Fruit fly (Drosophila melanogaster): ENCODE measurements around the gene DPCoAC.

The DPCoAC gene

DNA sequence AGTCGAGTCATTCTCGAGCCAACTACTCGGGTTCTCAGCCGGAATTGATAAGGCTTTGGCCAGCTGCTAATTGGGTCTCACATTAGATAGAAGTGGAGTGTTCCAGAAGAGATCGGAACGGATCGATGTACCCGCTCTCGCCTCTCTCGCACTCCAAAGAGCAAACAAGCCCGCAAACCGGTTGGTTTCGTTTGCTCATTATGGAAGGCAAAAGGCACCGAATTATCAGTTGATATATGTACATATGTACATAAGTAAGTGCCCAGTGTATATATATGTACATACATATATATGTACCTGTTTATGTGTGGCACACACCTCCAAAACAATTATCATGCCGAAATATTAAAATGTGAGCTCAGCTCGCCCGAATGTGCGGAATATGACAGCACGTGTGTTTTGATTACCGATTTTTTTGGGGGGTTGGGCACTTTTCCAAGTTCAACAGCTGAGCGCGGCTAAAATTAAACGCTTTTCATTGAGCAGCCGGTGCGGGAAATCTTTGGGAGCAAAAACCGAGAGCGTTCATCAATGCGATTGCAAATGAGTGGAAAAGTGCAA lies 1.7 kb downstream of the DPCoAC start:
- no peak for TF ChIP-seq woc (GFP tag; optimal IDR thresholded peaks at IDR 0.05)
- peak; percentile 43 for TF ChIP-seq Dif (GFP tag; optimal IDR thresholded peaks at IDR 0.05; ENCODE audit: partially characterized antibody)
- no peak for TF ChIP-seq dmrt93B (GFP tag; optimal IDR thresholded peaks at IDR 0.05)
- no peak for TF ChIP-seq Dfd (GFP tag; optimal IDR thresholded peaks at IDR 0.05)
- TF ChIP-seq Abd-B (GFP tag; optimal IDR thresholded peaks at IDR 0.05), result no peak
- TF ChIP-seq lola (GFP tag; optimal IDR thresholded peaks at IDR 0.05), result no peak
- peak; percentile 32 for TF ChIP-seq Hr83 (GFP tag; optimal IDR thresholded peaks at IDR 0.05; ENCODE audit: poor library complexity, severe bottlenecking)
- no peak for TF ChIP-seq Sp1 (GFP tag; optimal IDR thresholded peaks at IDR 0.05)
- peak; percentile 68 for TF ChIP-seq Rel (GFP tag; optimal IDR thresholded peaks at IDR 0.05)
- peak; percentile 15 for TF ChIP-seq Rel (tag; optimal IDR thresholded peaks at IDR 0.05)
- TF ChIP-seq foxo (GFP tag; optimal IDR thresholded peaks at IDR 0.05), result peak in 1 of 2 experiments; percentile 39

DNA sequence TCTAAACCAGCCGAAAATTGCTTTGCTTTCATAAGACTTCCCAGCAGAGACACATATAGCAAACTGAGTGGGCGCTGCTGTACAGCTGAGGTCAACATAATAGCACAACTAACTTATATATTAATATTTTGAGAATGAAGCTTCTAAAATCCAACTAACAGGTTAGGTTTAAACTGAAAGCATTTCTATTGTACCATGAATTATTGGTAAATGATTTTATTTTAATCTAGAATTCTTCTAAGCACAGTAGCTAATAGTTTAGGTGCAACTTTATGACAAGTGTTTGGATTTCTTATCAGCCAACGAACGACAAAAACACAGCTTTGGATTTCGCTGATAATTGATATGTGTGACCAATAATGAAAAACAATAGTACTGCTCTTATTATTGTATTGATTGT lies 2.4 kb downstream of the DPCoAC start:
- TF ChIP-seq fru (GFP tag; optimal IDR thresholded peaks at IDR 0.05) (peak; percentile 60), HLH106 (tag; optimal IDR thresholded peaks at IDR 0.05) (peak; percentile 23), h (GFP tag; optimal IDR thresholded peaks at IDR 0.05) (peak; percentile 59), sage (GFP tag; optimal IDR thresholded peaks at IDR 0.05) (no peak), foxo (GFP tag; optimal IDR thresholded peaks at IDR 0.05) (peak in 1 of 2 experiments; percentile 71), woc (GFP tag; optimal IDR thresholded peaks at IDR 0.05) (peak; percentile 45), dmrt93B (GFP tag; optimal IDR thresholded peaks at IDR 0.05) (no peak)

DNA sequence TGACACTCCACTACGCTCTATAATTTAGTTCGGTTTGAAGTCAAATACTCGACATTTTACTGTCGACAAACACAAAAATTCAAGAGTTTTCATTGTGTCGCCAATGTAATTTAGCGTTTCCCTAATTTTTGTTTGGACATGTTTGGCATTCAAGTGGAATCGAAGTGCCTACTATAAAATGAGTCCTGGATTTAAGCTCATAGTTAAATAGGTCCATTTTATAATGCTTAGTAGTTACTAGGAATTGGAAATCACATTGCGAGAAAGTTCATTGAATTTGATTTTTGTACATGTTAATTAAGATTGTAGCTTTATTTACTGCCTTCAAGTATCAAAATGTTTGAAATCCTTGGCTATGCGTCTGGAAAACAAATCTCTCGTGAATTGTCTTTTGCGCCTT lies 3.2 kb downstream of the DPCoAC start, which contains the start of gene att-ORFB:
Gene att-ORFB, minus strand, starts transcription at position 101 of the 400 bp plus-strand sequence.
- TF ChIP-seq CrebA (GFP tag; optimal IDR thresholded peaks at IDR 0.05; ENCODE audit: borderline replicate concordance) (no peak), N (GFP tag; optimal IDR thresholded peaks at IDR 0.05) (no peak), CG32264 (GFP tag; optimal IDR thresholded peaks at IDR 0.05) (no peak), Dfd (GFP tag; optimal IDR thresholded peaks at IDR 0.05) (no peak), h (GFP tag; optimal IDR thresholded peaks at IDR 0.05) (no peak), Myc (optimal IDR thresholded peaks at IDR 0.05) (no peak), rgr (GFP tag; optimal IDR thresholded peaks at IDR 0.05) (no peak), sage (GFP tag; optimal IDR thresholded peaks at IDR 0.05) (no peak), foxo (GFP tag; optimal IDR thresholded peaks at IDR 0.05) (no peak), woc (GFP tag; optimal IDR thresholded peaks at IDR 0.05) (no peak), Rel (GFP tag; optimal IDR thresholded peaks at IDR 0.05) (no peak), Rel (tag; optimal IDR thresholded peaks at IDR 0.05) (no peak), CG9705 (GFP tag; optimal IDR thresholded peaks at IDR 0.05) (no peak), usp (GFP tag; optimal IDR thresholded peaks at IDR 0.05) (no peak), Sp1 (GFP tag; optimal IDR thresholded peaks at IDR 0.05) (no peak), Hr83 (GFP tag; optimal IDR thresholded peaks at IDR 0.05; ENCODE audit: poor library complexity, severe bottlenecking) (no peak), Dif (GFP tag; optimal IDR thresholded peaks at IDR 0.05; ENCODE audit: partially characterized antibody) (no peak)

DNA sequence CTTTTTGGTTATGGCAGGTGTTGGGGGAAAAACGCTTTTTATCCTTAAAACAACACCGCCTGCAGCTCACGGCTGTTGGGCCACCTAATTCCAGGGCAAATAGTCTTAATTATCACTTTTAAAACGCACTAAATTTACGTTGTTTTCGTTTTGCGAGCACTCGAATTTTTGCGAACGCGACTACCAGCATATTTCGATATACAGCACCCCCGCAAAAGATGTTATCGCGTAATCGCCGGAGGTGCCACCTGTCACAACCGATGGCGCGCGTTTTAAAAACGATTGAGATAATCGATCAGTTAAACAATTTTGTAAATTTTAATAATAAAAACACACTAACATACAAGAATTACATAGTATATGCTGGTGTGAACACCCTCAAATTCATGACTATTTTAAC lies 5.4 kb downstream of the DPCoAC start, which contains the start of gene Stat92E:
Gene Stat92E, minus strand, starts transcription at position 219 of the 400 bp plus-strand sequence.
- peak; percentile 13 for TF ChIP-seq h (GFP tag; optimal IDR thresholded peaks at IDR 0.05)
- TF ChIP-seq lola (GFP tag; optimal IDR thresholded peaks at IDR 0.05), result no peak
- TF ChIP-seq CrebA (GFP tag; optimal IDR thresholded peaks at IDR 0.05; ENCODE audit: borderline replicate concordance), result no peak
- TF ChIP-seq usp (GFP tag; optimal IDR thresholded peaks at IDR 0.05), result no peak
- no peak for TF ChIP-seq CG32264 (GFP tag; optimal IDR thresholded peaks at IDR 0.05)
- TF ChIP-seq pan (optimal IDR thresholded peaks at IDR 0.05), result no peak
- peak in 1 of 2 experiments; percentile 6 for TF ChIP-seq dl (GFP tag; optimal IDR thresholded peaks at IDR 0.05; ENCODE audit: insufficient read depth in 1 of 2, partially characterized antibody in 2 of 2)
- TF ChIP-seq jim (GFP tag; optimal IDR thresholded peaks at IDR 0.05), result no peak

DNA sequence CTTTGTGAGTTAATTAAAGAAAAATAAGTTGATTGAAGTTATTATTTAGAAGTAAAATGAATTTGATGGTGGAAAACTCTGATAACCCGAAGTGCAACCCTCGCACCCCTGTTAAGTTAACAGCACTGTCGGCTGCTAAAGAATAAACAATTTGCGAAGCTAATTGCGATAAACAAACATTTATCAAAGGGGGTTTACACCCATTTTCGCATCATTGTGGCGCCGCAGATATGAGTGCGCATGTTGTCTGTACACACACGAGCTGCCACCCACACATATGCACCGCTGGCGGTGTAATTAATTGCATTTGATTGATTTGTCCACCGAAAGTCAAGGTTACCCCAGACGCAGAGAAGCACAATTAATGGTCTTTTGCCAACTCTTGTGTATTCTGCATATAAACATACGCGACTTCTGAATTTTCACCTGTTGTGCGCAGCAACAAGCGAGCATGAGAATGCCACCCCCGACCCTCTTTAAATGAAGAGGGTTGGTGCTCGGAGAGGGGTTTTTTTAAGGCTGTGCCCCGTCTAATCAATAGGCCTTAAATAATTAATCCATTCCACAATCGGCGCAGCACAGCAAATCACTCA lies 5.9 kb downstream of the DPCoAC start:
- TF ChIP-seq Jra (GFP tag; optimal IDR thresholded peaks at IDR 0.05), result no peak
- TF ChIP-seq Rel (GFP tag; optimal IDR thresholded peaks at IDR 0.05), result no peak
- peak; percentile 98 for TF ChIP-seq Rel (tag; optimal IDR thresholded peaks at IDR 0.05)
